Worm (Caenorhabditis elegans) whole organism, mixed stage, embryonic: ENCODE data around the gene C50F4.12.

Experiments used
- bed-3 ChIP-seq: fragments of 200-800 bp; sonication (Bioruptor generic); optimal IDR thresholded peaks from 3 replicates; lab custom pipeline; 2018; ENCODE audit warnings: mild to moderate bottlenecking, missing genetic modification characterization, moderate library complexity, missing compliant biosample characterization
- blmp-1 ChIP-seq: fragments of 150-350 bp; optimal IDR thresholded peaks from 2 replicates; lab custom pipeline; 2014; ENCODE audit warnings: missing biosample characterization, missing genetic modification characterization
- ceh-39 ChIP-seq: fragments of 150-350 bp; optimal IDR thresholded peaks from 2 replicates; lab custom pipeline; 2014; ENCODE audit warnings: missing biosample characterization, missing genetic modification characterization
- ces-1 ChIP-seq: fragments of 150-350 bp; optimal IDR thresholded peaks from 2 replicates; lab custom pipeline; 2014; ENCODE audit warnings: missing biosample characterization, missing genetic modification reagents, missing genetic modification characterization
- cnd-1 ChIP-seq: fragments of 200-800 bp; sonication (Bioruptor generic); optimal IDR thresholded peaks from 2 replicates; lab custom pipeline; 2018; ENCODE audit warnings: mild to moderate bottlenecking, missing genetic modification characterization, missing compliant biosample characterization
- drap-1 ChIP-seq: fragments of 200-800 bp; sonication (Bioruptor generic); optimal IDR thresholded peaks from 3 replicates; lab custom pipeline; 2018; ENCODE audit warnings: mild to moderate bottlenecking, missing genetic modification characterization, missing compliant biosample characterization
- elt-1 ChIP-seq: sonication (generic microtip); optimal IDR thresholded peaks from 2 replicates; lab custom pipeline; 2017; ENCODE audit warnings: missing genetic modification characterization, mild to moderate bottlenecking, missing compliant biosample characterization, antibody characterized with exemption, moderate library complexity, borderline replicate concordance; ENCODE audit not compliant: insufficient read depth
- flh-1 ChIP-seq: fragments of 200-800 bp; sonication (Bioruptor generic); optimal IDR thresholded peaks from 2 replicates; lab custom pipeline; 2018; ENCODE audit warnings: mild to moderate bottlenecking, missing genetic modification characterization, moderate library complexity, missing compliant biosample characterization
- ham-2 ChIP-seq: fragments of 200-800 bp; sonication (Bioruptor generic); optimal IDR thresholded peaks from 2 replicates; lab custom pipeline; 2018; ENCODE audit warnings: mild to moderate bottlenecking, missing genetic modification characterization, missing compliant biosample characterization
- hlh-1 ChIP-seq: fragments of 150-350 bp; optimal IDR thresholded peaks from 2 replicates; lab custom pipeline; 2014; ENCODE audit warnings: missing biosample characterization, missing genetic modification reagents, missing genetic modification characterization
- lin-32 ChIP-seq: fragments of 200-800 bp; sonication (Bioruptor generic); optimal IDR thresholded peaks from 2 replicates; lab custom pipeline; 2018; ENCODE audit warnings: mild to moderate bottlenecking, missing genetic modification characterization, missing compliant biosample characterization
- lsy-2 ChIP-seq: fragments of 150-350 bp; optimal IDR thresholded peaks from 2 replicates; lab custom pipeline; 2014; ENCODE audit warnings: missing biosample characterization, missing genetic modification characterization
- mab-5 ChIP-seq: fragments of 150-350 bp; optimal IDR thresholded peaks from 2 replicates; lab custom pipeline; 2014; ENCODE audit warnings: missing biosample characterization, missing genetic modification characterization
- mep-1 ChIP-seq: fragments of 150-350 bp; optimal IDR thresholded peaks from 2 replicates; lab custom pipeline; 2017; ENCODE audit warnings: missing biosample characterization, missing genetic modification reagents, missing genetic modification characterization, inconsistent platforms
- mls-2 ChIP-seq: sonication (generic microtip); optimal IDR thresholded peaks from 2 replicates; lab custom pipeline; 2016; ENCODE audit warnings: mild to moderate bottlenecking, missing genetic modification characterization, moderate library complexity, missing compliant biosample characterization
- nhr-2 ChIP-seq: fragments of 150-350 bp; optimal IDR thresholded peaks from 2 replicates; lab custom pipeline; 2014; ENCODE audit warnings: missing biosample characterization, missing genetic modification characterization
- nhr-237 ChIP-seq: fragments of 150-350 bp; optimal IDR thresholded peaks from 2 replicates; lab custom pipeline; 2014; ENCODE audit warnings: missing biosample characterization, missing genetic modification characterization
- nhr-28 ChIP-seq: fragments of 150-350 bp; optimal IDR thresholded peaks from 2 replicates; lab custom pipeline; 2014; ENCODE audit warnings: missing biosample characterization, missing genetic modification characterization
- nhr-76 ChIP-seq: sonication (generic microtip); optimal IDR thresholded peaks from 2 replicates; lab custom pipeline; 2017; ENCODE audit warnings: missing biosample characterization, missing genetic modification characterization
- tbx-8 ChIP-seq: fragments of 200-800 bp; sonication (Bioruptor generic); optimal IDR thresholded peaks from 2 replicates; lab custom pipeline; 2018; ENCODE audit warnings: mild to moderate bottlenecking, missing genetic modification characterization, moderate library complexity, missing compliant biosample characterization
- unc-120 ChIP-seq: sonication (generic microtip); optimal IDR thresholded peaks from 2 replicates; lab custom pipeline; 2017; ENCODE audit warnings: missing genetic modification characterization, missing compliant biosample characterization; ENCODE audit not compliant: poor library complexity, severe bottlenecking
- unc-39 ChIP-seq: fragments of 150-350 bp; optimal IDR thresholded peaks from 2 replicates; lab custom pipeline; 2014; ENCODE audit warnings: missing biosample characterization, missing genetic modification characterization
- unc-62 ChIP-seq: fragments of 150-350 bp; optimal IDR thresholded peaks from 2 replicates; lab custom pipeline; 2014; ENCODE audit warnings: missing biosample characterization, missing genetic modification reagents, missing genetic modification characterization
- zip-8 ChIP-seq: fragments of 150-350 bp; optimal IDR thresholded peaks from 2 replicates; lab custom pipeline; 2014; ENCODE audit warnings: missing biosample characterization, missing genetic modification characterization
- ztf-11 ChIP-seq: fragments of 150-350 bp; optimal IDR thresholded peaks from 2 replicates; lab custom pipeline; 2014; ENCODE audit warnings: missing biosample characterization, missing genetic modification characterization

The C50F4.12 gene

DNA sequence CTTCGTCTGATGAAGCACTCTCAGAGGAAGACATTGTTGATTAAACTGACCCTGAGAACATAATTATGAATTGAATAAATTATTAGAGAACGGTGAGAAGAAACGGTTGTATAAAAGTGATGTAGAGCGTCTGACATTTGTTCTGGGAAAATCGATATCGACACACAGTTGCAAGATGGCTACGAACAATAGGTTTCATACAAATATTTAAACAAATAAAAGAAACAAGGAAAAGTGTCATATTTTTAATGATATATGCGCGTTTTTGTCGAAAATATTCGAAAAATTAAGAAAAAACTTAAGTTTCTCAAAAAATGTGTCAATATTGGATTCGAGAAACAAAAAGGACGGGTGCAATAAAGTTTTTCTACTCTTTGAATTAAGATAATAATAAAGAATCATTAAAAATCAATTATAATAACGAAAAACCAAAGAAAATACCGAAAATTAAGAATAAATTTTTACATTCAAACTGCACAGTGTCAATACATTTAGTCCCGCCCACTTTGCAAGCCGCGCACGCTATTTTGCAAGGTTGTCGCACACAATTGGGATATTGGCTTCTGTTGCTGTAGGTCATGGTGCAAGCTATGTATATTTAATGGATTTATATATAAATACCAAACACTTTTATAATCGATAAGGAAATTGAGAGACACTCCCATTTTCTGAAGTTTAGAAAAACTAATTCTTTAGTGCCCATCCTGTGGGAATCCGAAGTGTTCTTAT lies 43.2 kb upstream of the C50F4.12 start, which contains the start of gene rtfo-1 (continued):
- TF ChIP-seq tbx-8 (GFP tag; lab: Kevin White, UChicago) (no peak), nhr-2 (no peak), nhr-76 (peak; percentile 69), nhr-28 (no peak)

DNA sequence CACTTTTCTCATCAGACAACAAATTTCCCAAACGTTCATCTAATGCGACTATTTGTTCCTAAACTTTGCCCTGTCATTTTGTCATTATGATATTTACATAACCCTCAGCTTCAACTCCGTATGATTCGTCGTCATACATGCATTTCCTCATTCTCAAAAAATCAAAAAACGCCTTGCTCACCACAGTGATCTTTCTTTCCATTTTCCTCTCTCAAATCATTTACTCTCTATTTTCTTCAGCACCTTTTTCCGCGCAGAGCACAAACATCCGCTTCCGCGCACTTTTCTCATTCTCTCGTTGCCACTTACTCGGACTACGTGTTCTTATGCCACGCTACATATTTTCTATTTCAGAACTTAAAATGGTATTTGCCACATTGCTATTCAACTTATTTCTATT lies 37.5 kb upstream of the C50F4.12 start, which contains the start of gene F25B3.2:
TSS of gene F25B3.2 (plus strand) at position 301 of the 400 bp plus-strand sequence.
- TF ChIP-seq unc-62 (GFP tag; lab: Kevin White, UChicago) (no peak), nhr-28 (no peak), lin-32 (GFP tag; lab: Kevin White, UChicago) (no peak), flh-1 (no peak), cnd-1 (tag; lab: Kevin White, UChicago) (no peak), mls-2 (tag; lab: Kevin White, UChicago) (no peak), ztf-11 (tag; lab: Kevin White, UChicago) (no peak), nhr-2 (no peak), ces-1 (GFP tag; lab: Kevin White, UChicago) (no peak)

DNA sequence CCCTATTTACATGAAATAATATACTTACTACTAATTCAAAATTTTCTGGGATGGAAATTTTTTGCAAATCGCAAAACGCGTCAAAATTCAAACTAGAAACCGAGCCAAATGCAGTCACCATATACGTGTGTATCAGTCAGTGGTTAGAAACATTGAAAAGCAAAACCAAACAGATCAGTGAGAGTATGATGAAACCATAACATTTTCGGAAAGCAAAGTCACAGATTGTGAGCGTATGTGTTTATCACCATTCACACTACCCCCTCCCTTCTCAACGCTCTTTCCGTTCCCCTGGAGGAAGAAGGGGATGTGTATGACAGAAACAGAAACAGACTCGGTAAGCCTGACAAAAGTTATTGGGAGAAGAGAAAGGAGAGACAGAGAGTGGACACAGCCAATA lies 32.1 kb upstream of the C50F4.12 start:
- TF ChIP-seq drap-1, result no peak
- TF ChIP-seq mab-5, result no peak

DNA sequence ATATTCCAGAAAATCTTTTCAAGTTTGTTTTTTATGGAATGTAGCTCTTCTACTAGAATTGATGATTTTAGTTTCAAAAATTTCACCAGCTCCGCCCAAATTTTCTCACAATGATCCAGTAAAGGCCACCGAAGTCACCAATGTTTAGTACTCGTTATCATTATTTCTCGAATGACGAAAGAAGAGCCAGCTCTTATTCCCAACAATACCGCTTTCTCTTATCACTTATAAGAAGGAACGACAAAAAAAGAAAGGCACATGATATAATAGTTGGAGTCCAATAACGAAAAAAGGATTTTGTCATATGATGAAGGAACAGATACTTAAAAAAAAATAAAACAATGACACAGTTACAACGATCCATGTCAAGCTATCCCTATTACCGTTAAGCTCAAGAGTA lies 31.5 kb upstream of the C50F4.12 start:
- TF ChIP-seq zip-8 (tag; lab: Kevin White, UChicago) (no peak), cnd-1 (tag; lab: Kevin White, UChicago) (no peak), nhr-28 (no peak), mls-2 (tag; lab: Kevin White, UChicago) (no peak), elt-1 (no peak), ztf-11 (tag; lab: Kevin White, UChicago) (no peak)

DNA sequence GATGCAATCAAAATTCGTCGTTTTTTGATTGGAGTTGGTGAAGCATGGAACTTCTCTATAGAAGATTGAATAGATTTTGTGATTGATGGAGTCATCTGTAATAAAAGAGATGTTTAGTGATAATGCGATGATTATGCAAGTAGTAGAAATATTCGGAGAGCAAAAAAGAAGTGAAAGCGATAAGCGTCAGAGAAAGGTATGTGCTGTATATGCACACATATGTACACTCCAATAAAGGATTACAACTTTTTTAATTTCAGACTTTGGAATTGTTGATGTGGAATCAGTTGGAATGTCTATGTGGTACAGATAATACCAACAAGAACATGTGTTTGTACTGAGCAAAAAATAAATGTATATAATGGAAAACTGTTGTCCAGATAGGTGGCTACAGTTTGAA lies 30.7 kb upstream of the C50F4.12 start, which contains the start of gene F25B3.5:
TSS of gene F25B3.5 (minus strand) at position 101 of the 400 bp plus-strand sequence.
- no peak for TF ChIP-seq ztf-11 (tag; lab: Kevin White, UChicago)
- no peak for TF ChIP-seq hlh-1 (tag; lab: Kevin White, UChicago)
- no peak for TF ChIP-seq lin-32 (GFP tag; lab: Kevin White, UChicago)
- no peak for TF ChIP-seq ceh-39 (tag; lab: Kevin White, UChicago)
- no peak for TF ChIP-seq ham-2
- no peak for TF ChIP-seq elt-1
- no peak for TF ChIP-seq unc-39 (tag; lab: Kevin White, UChicago)
- no peak for TF ChIP-seq blmp-1 (tag; lab: Kevin White, UChicago)
- no peak for TF ChIP-seq lsy-2 (tag; lab: Kevin White, UChicago)
- no peak for TF ChIP-seq mab-5
- TF ChIP-seq nhr-237 (tag; lab: Kevin White, UChicago), result no peak
- no peak for TF ChIP-seq mep-1 (tag; lab: Kevin White, UChicago)
- no peak for TF ChIP-seq ces-1 (GFP tag; lab: Kevin White, UChicago)
- no peak for TF ChIP-seq unc-120

DNA sequence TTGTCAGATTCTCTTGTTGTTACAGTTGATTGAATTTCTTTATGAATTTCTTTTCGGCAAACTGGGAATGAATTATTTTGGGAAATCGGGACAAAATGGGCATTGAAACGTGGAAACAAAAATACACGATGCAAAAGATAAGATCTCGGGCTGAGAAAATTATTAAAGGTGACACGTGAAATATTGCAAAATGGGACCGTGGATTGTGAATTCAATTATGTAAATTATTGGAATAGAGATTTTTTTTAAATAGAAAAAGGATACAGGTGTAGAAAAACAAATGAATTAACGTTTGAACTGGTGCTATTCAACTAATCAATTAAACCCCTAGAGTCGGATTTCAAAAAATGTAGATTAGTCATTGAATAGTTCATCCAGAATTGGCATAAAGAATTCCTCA lies 29.2 kb upstream of the C50F4.12 start, which contains the start of gene F25B3.4:
TSS of gene F25B3.4 (minus strand) at position 101 of the 400 bp plus-strand sequence.
- TF ChIP-seq ham-2, result no peak
- no peak for TF ChIP-seq bed-3 (GFP tag; lab: Kevin White, UChicago)
- TF ChIP-seq lin-32 (GFP tag; lab: Kevin White, UChicago), result no peak
- no peak for TF ChIP-seq drap-1
- TF ChIP-seq nhr-28, result no peak
- TF ChIP-seq nhr-2, result no peak
- no peak for TF ChIP-seq ceh-39 (tag; lab: Kevin White, UChicago)

DNA sequence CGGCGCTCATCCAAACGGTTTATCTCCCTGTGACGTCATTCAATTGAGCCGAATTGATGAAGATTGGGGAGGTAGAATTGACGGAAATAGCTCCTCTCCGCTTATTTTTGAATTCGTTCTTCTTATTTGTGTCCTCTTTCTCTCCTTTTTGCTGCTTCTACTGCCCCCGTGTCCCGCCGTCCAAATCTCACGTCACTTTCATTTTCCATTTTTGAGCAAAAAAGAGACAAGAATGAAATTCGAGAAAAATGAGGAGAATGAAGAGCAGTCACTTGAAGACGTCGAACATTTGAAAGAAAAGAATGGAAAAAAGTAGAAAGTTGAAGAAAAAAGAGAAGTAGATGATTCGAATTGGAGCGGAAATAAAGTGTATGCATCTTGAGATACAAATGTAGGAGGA lies 24.0 kb upstream of the C50F4.12 start:
- TF ChIP-seq zip-8 (tag; lab: Kevin White, UChicago) (peak; percentile 50), mls-2 (tag; lab: Kevin White, UChicago) (no peak)
